3 fruit fly cellular contexts compared by ENCODE assay signal in the genomic region with DNA sequence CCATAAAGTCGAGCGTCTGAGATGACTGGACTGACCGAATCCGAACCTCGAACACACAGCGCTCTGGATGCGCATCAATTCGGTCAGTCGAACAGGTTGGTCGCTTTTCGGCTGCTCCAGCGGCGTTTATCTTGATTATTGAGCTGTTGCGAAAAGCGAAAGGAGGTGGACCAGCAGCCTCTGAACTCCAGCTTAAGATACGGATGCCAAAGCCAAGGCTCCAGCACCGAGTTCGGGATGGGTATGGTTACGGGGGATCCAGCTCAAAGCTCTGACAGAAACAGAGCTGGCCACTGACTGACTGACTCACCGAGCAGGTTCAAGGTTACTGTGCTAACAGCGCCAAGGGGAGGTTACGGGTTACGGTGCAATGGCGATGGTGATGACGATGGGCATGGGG.
A peak's percentile ranks its signal among the peaks of the same experiment; 100 is the strongest.
TF ChIP-seq lines count a peak whose summit lies in the region.

No protein-coding gene starts in this region.

- TF ChIP-seq CTCF in whole organism, embryonic (GFP tag; optimal IDR thresholded peaks at IDR 0.05; lab: Kevin White, UChicago) = no peak

TF ChIP-seq in whole organism, embryonic, 481 proteins besides CTCF, POLR2A, EP300 and RAD21:
- TF ChIP-seq NfI (GFP tag; optimal IDR thresholded peaks at IDR 0.05; lab: Kevin White, UChicago) (no peak), CG4820 (GFP tag; optimal IDR thresholded peaks at IDR 0.05; lab: Kevin White, UChicago) (no peak), CG5180 (GFP tag; optimal IDR thresholded peaks at IDR 0.05; lab: Kevin White, UChicago) (no peak), sr (GFP tag; IDR thresholded peaks at IDR 0.05; lab: Robert Waterston, UW) (no peak), CG42726 (GFP tag; IDR thresholded peaks at IDR 0.05; lab: Robert Waterston, UW; ENCODE audit: partially characterized antibody) (0 out of 2 replicates have a peak, but pooled peaks have one; percentile 51), Eip74EF (GFP tag; optimal IDR thresholded peaks at IDR 0.05; lab: Kevin White, UChicago) (no peak), CG6254 (GFP tag; optimal IDR thresholded peaks at IDR 0.05; lab: Kevin White, UChicago) (no peak), NK7.1 (GFP tag; optimal IDR thresholded peaks at IDR 0.05; lab: Kevin White, UChicago) (no peak), Dp (GFP tag; optimal IDR thresholded peaks at IDR 0.05; lab: Kevin White, UChicago) (no peak), Rx (GFP tag; IDR thresholded peaks at IDR 0.05; lab: Robert Waterston, UW) (no peak), usp (GFP tag; optimal IDR thresholded peaks at IDR 0.05; lab: Kevin White, UChicago) (no peak), CG8478 (optimal IDR thresholded peaks at IDR 0.05; lab: Kevin White, UChicago) (peak; percentile 22), CG6791 (GFP tag; IDR thresholded peaks at IDR 0.05; lab: Robert Waterston, UW; ENCODE audit: partially characterized antibody) (no peak), MBD-R2 (GFP tag; IDR thresholded peaks at IDR 0.05; lab: Robert Waterston, UW) (no peak)

TF ChIP-seq in whole organism, prepupa, 60 proteins besides CTCF, POLR2A, EP300 and RAD21:
- TF ChIP-seq CG8632 (GFP tag; optimal IDR thresholded peaks at IDR 0.05; lab: Kevin White, UChicago) (no peak), Blimp-1 (GFP tag; optimal IDR thresholded peaks at IDR 0.05; lab: Kevin White, UChicago) (peak; percentile 86), CG6854 (GFP tag; optimal IDR thresholded peaks at IDR 0.05; lab: Kevin White, UChicago) (peak; percentile 32), Sox102F (GFP tag; optimal IDR thresholded peaks at IDR 0.05; lab: Kevin White, UChicago) (no peak), Eip78C (GFP tag; lab: Kevin White, UChicago) (peak; percentile 58), esn (GFP tag; optimal IDR thresholded peaks at IDR 0.05; lab: Kevin White, UChicago) (no peak), CG6792 (GFP tag; optimal IDR thresholded peaks at IDR 0.05; lab: Kevin White, UChicago) (no peak), vri (GFP tag; optimal IDR thresholded peaks at IDR 0.05; lab: Kevin White, UChicago) (peak; percentile 26), CG6163 (GFP tag; IDR thresholded peaks at IDR 0.05; lab: Robert Waterston, UW) (0 out of 3 replicates have a peak, but pooled peaks have one; percentile 9)
TF ChIP-seq in whole organism, prepupa: peak in this region for 5.

TF ChIP-seq in whole organism, pupa, 21 proteins besides CTCF, POLR2A, EP300 and RAD21:
- TF ChIP-seq EcR (GFP tag; optimal IDR thresholded peaks at IDR 0.05; lab: Kevin White, UChicago) (peak; percentile 93), CG4496 (GFP tag; IDR thresholded peaks at IDR 0.05; lab: Robert Waterston, UW) (0 out of 3 replicates have a peak, but pooled peaks have one; percentile 30), fd96Ca (GFP tag; IDR thresholded peaks at IDR 0.05; lab: Robert Waterston, UW) (no peak), D1 (tag; optimal IDR thresholded peaks at IDR 0.05; lab: Kevin White, UChicago) (no peak), Snoo (tag; optimal IDR thresholded peaks at IDR 0.05; lab: Kevin White, UChicago) (peak; percentile 34)
